Fruit fly (Drosophila melanogaster) whole organism, wandering third instar larva: Measurements from ENCODE around the gene CG46434.

ENCODE experiments used
- Abd-B ChIP-seq: fragments of >200 bp; optimal IDR thresholded peaks from 2 replicates; lab custom pipeline; 2017; ENCODE audit warnings: missing biosample characterization, missing genetic modification characterization
- CG32264 ChIP-seq: fragments of 200-800 bp; sonication (Bioruptor generic); optimal IDR thresholded peaks from 2 replicates; lab custom pipeline; 2016; ENCODE audit warnings: missing biosample characterization, missing genetic modification characterization
- CG9705 ChIP-seq: fragments of 200-800 bp; sonication (Bioruptor generic); optimal IDR thresholded peaks from 2 replicates; lab custom pipeline; 2018; ENCODE audit warnings: missing biosample characterization, mild to moderate bottlenecking, missing genetic modification characterization
- CrebA ChIP-seq: fragments of 200-800 bp; sonication (Bioruptor generic); optimal IDR thresholded peaks from 2 replicates; lab custom pipeline; 2016; ENCODE audit warnings: missing biosample characterization, mild to moderate bottlenecking, missing genetic modification characterization, borderline replicate concordance
- Dfd ChIP-seq: fragments of >200 bp; optimal IDR thresholded peaks from 2 replicates; lab custom pipeline; 2017; ENCODE audit warnings: missing biosample characterization, missing genetic modification characterization
- Dif ChIP-seq: fragments of 200-275, 200-300 bp; sonication (Bioruptor generic); optimal IDR thresholded peaks from 2 replicates; lab custom pipeline; 2018; ENCODE audit warnings: missing biosample characterization, missing genetic modification characterization; ENCODE audit not compliant: partially characterized antibody
- GATAd ChIP-seq: sonication (Bioruptor generic); optimal IDR thresholded peaks from 2 replicates; lab custom pipeline; 2016; ENCODE audit warnings: missing biosample characterization, missing genetic modification characterization
- HLH106 ChIP-seq: fragments of 200-800 bp; optimal IDR thresholded peaks from 3 replicates; lab custom pipeline; 2019; ENCODE audit warnings: missing biosample characterization, mild to moderate bottlenecking, missing genetic modification characterization, moderate library complexity
- Hnf4 ChIP-seq: fragments of 200-800 bp; sonication (Bioruptor generic); optimal IDR thresholded peaks from 2 replicates; lab custom pipeline; 2016; ENCODE audit warnings: missing biosample characterization, mild to moderate bottlenecking, missing genetic modification characterization
- Hr78 ChIP-seq: fragments of >200 bp; optimal IDR thresholded peaks from 2 replicates; lab custom pipeline; 2017; ENCODE audit warnings: missing biosample characterization, missing genetic modification characterization
- Hr83 ChIP-seq: fragments of 200-300 bp; sonication (Bioruptor generic); optimal IDR thresholded peaks from 2 replicates; lab custom pipeline; 2016; ENCODE audit warnings: missing biosample characterization, mild to moderate bottlenecking, missing genetic modification characterization, moderate library complexity; ENCODE audit not compliant: poor library complexity, severe bottlenecking
- Jra ChIP-seq: sonication (Bioruptor generic); optimal IDR thresholded peaks from 2 replicates; lab custom pipeline; 2016; ENCODE audit warnings: missing biosample characterization, missing genetic modification characterization
- Mio ChIP-seq: sonication (Bioruptor generic); optimal IDR thresholded peaks from 2 replicates; lab custom pipeline; 2016; ENCODE audit warnings: missing biosample characterization, missing genetic modification characterization
- OdsH ChIP-seq: fragments of 200-800 bp; sonication (Bioruptor generic); optimal IDR thresholded peaks from 2 replicates; lab custom pipeline; 2016; ENCODE audit warnings: missing biosample characterization, mild to moderate bottlenecking, missing genetic modification characterization
- Rel ChIP-seq, 2 experiments: fragments of 200-800 bp; sonication (Bioruptor generic) in 1 of 2; optimal IDR thresholded peaks; 2 replicates in 1 of 2; 3 replicates in 1 of 2; lab custom pipeline; 2016 to 2019; ENCODE audit warnings: mild to moderate bottlenecking in 2 of 2, missing biosample characterization in 2 of 2, missing genetic modification characterization in 2 of 2, moderate library complexity in 1 of 2
- Vsx2 ChIP-seq: fragments of 200-300, 225-300 bp; sonication (Bioruptor generic); optimal IDR thresholded peaks from 2 replicates; lab custom pipeline; 2018; ENCODE audit warnings: missing biosample characterization, missing genetic modification characterization; ENCODE audit not compliant: partially characterized antibody
- dl ChIP-seq, 2 experiments: fragments of 175-275, 200-275 bp in 1 of 2; fragments of 200-275 bp in 1 of 2; sonication (Bioruptor generic); optimal IDR thresholded peaks; lab custom pipeline; 2018; ENCODE audit warnings: mild to moderate bottlenecking in 2 of 2, missing biosample characterization in 2 of 2, missing genetic modification characterization in 2 of 2, moderate library complexity in 2 of 2; ENCODE audit not compliant: partially characterized antibody in 2 of 2, insufficient read depth in 1 of 2
- dsf ChIP-seq: sonication (Bioruptor generic); optimal IDR thresholded peaks from 2 replicates; lab custom pipeline; 2016; ENCODE audit warnings: missing biosample characterization, missing genetic modification characterization, borderline replicate concordance
- h ChIP-seq: fragments of 200-800 bp; sonication (Bioruptor generic); optimal IDR thresholded peaks from 3 replicates; lab custom pipeline; 2016; ENCODE audit warnings: missing biosample characterization, mild to moderate bottlenecking, missing genetic modification characterization
- jim ChIP-seq: fragments of 175-275, 200-325 bp; sonication (Bioruptor generic); optimal IDR thresholded peaks from 2 replicates; lab custom pipeline; 2016; ENCODE audit warnings: missing biosample characterization, mild to moderate bottlenecking, missing genetic modification characterization
- pan ChIP-seq: fragments of >200 bp; optimal IDR thresholded peaks from 2 replicates; lab custom pipeline; 2017
- psq ChIP-seq: fragments of 200-800 bp; sonication (Bioruptor generic); optimal IDR thresholded peaks from 3 replicates; lab custom pipeline; 2017; ENCODE audit warnings: missing biosample characterization, mild to moderate bottlenecking, missing genetic modification characterization, moderate library complexity
- rgr ChIP-seq: fragments of 200-800 bp; sonication (Bioruptor generic); optimal IDR thresholded peaks from 3 replicates; lab custom pipeline; 2016; ENCODE audit warnings: missing biosample characterization, mild to moderate bottlenecking, missing genetic modification characterization
- tai ChIP-seq: sonication (Bioruptor generic); optimal IDR thresholded peaks from 2 replicates; lab custom pipeline; 2016; ENCODE audit warnings: missing biosample characterization, missing genetic modification characterization

CG46434 gene

dm6 chr3L:19495991-19496588 lies 47.9 kb downstream of the CG46434 start:
- TF ChIP-seq OdsH = no peak
- no peak for TF ChIP-seq dl (GFP tag; optimal IDR thresholded peaks at IDR 0.05; lab: Kevin White, UChicago; ENCODE audit: insufficient read depth in 1 of 2, partially characterized antibody in 2 of 2)
- TF ChIP-seq Hr83 (GFP tag; lab: Kevin White, UChicago) = no peak
- TF ChIP-seq h (GFP tag; lab: Kevin White, UChicago) = no peak
- no peak for TF ChIP-seq HLH106 (tag; lab: Kevin White, UChicago)
- no peak for TF ChIP-seq Hr78 (GFP tag; lab: Kevin White, UChicago)
- TF ChIP-seq psq (GFP tag; lab: Kevin White, UChicago) = no peak
- no peak for TF ChIP-seq Rel (GFP tag; optimal IDR thresholded peaks at IDR 0.05; lab: Kevin White, UChicago)
- no peak for TF ChIP-seq Rel (tag; optimal IDR thresholded peaks at IDR 0.05; lab: Kevin White, UChicago)
- TF ChIP-seq Mio = no peak
- TF ChIP-seq pan = no peak
- TF ChIP-seq CrebA (GFP tag; lab: Kevin White, UChicago) = no peak
- TF ChIP-seq Dfd = no peak
- no peak for TF ChIP-seq Vsx2 (GFP tag; lab: Kevin White, UChicago)
- no peak for TF ChIP-seq jim (GFP tag; lab: Kevin White, UChicago)
- no peak for TF ChIP-seq Hnf4 (GFP tag; lab: Kevin White, UChicago)
- TF ChIP-seq, all 38 proteins: peak for 0

- TF ChIP-seq psq (GFP tag; lab: Kevin White, UChicago) (no peak), Dif (no peak), Hr83 (GFP tag; lab: Kevin White, UChicago) (no peak), dsf (GFP tag; lab: Kevin White, UChicago) (no peak), Hr78 (GFP tag; lab: Kevin White, UChicago) (no peak), CG9705 (GFP tag; lab: Kevin White, UChicago) (no peak), pan (no peak), h (GFP tag; lab: Kevin White, UChicago) (no peak), CG32264 (GFP tag; lab: Kevin White, UChicago) (no peak), jim (GFP tag; lab: Kevin White, UChicago) (no peak), Jra (GFP tag; lab: Kevin White, UChicago) (no peak), tai (GFP tag; lab: Kevin White, UChicago) (no peak), GATAd (GFP tag; lab: Kevin White, UChicago) (no peak), Hnf4 (GFP tag; lab: Kevin White, UChicago) (no peak), Abd-B (GFP tag; lab: Kevin White, UChicago) (no peak), rgr (GFP tag; lab: Kevin White, UChicago) (no peak), Mio (no peak)
These were observed 49.1 kb downstream of the CG46434 start for dm6 chr3L:19494954-19495353.
